Fruit fly (Drosophila melanogaster) whole organism, wandering third instar larva: ENCODE data around the gene xit.

ENCODE experiments used
- CG32264 ChIP-seq: fragments of 200-800 bp; sonication (Bioruptor generic); optimal IDR thresholded peaks from 2 replicates; lab custom pipeline; 2016; ENCODE audit warnings: missing biosample characterization, missing genetic modification characterization
- CG9705 ChIP-seq: fragments of 200-800 bp; sonication (Bioruptor generic); optimal IDR thresholded peaks from 2 replicates; lab custom pipeline; 2018; ENCODE audit warnings: missing biosample characterization, mild to moderate bottlenecking, missing genetic modification characterization
- CrebA ChIP-seq: fragments of 200-800 bp; sonication (Bioruptor generic); optimal IDR thresholded peaks from 2 replicates; lab custom pipeline; 2016; ENCODE audit warnings: missing biosample characterization, mild to moderate bottlenecking, missing genetic modification characterization, borderline replicate concordance
- Dfd ChIP-seq: fragments of >200 bp; optimal IDR thresholded peaks from 2 replicates; lab custom pipeline; 2017; ENCODE audit warnings: missing biosample characterization, missing genetic modification characterization
- Dif ChIP-seq: fragments of 200-275, 200-300 bp; sonication (Bioruptor generic); optimal IDR thresholded peaks from 2 replicates; lab custom pipeline; 2018; ENCODE audit warnings: missing biosample characterization, missing genetic modification characterization; ENCODE audit not compliant: partially characterized antibody
- HLH106 ChIP-seq: fragments of 200-800 bp; optimal IDR thresholded peaks from 3 replicates; lab custom pipeline; 2019; ENCODE audit warnings: missing biosample characterization, mild to moderate bottlenecking, missing genetic modification characterization, moderate library complexity
- Hnf4 ChIP-seq: fragments of 200-800 bp; sonication (Bioruptor generic); optimal IDR thresholded peaks from 2 replicates; lab custom pipeline; 2016; ENCODE audit warnings: missing biosample characterization, mild to moderate bottlenecking, missing genetic modification characterization
- Hr78 ChIP-seq: fragments of >200 bp; optimal IDR thresholded peaks from 2 replicates; lab custom pipeline; 2017; ENCODE audit warnings: missing biosample characterization, missing genetic modification characterization
- Hr83 ChIP-seq: fragments of 200-300 bp; sonication (Bioruptor generic); optimal IDR thresholded peaks from 2 replicates; lab custom pipeline; 2016; ENCODE audit warnings: missing biosample characterization, mild to moderate bottlenecking, missing genetic modification characterization, moderate library complexity; ENCODE audit not compliant: poor library complexity, severe bottlenecking
- Jra ChIP-seq: sonication (Bioruptor generic); optimal IDR thresholded peaks from 2 replicates; lab custom pipeline; 2016; ENCODE audit warnings: missing biosample characterization, missing genetic modification characterization
- OdsH ChIP-seq: fragments of 200-800 bp; sonication (Bioruptor generic); optimal IDR thresholded peaks from 2 replicates; lab custom pipeline; 2016; ENCODE audit warnings: missing biosample characterization, mild to moderate bottlenecking, missing genetic modification characterization
- Rel ChIP-seq, 2 experiments: fragments of 200-800 bp; sonication (Bioruptor generic) in 1 of 2; optimal IDR thresholded peaks; 2 replicates in 1 of 2; 3 replicates in 1 of 2; lab custom pipeline; 2016 to 2019; ENCODE audit warnings: mild to moderate bottlenecking in 2 of 2, missing biosample characterization in 2 of 2, missing genetic modification characterization in 2 of 2, moderate library complexity in 1 of 2
- Sp1 ChIP-seq: fragments of 200-800 bp; sonication (Bioruptor generic); optimal IDR thresholded peaks from 3 replicates; lab custom pipeline; 2019; ENCODE audit warnings: missing biosample characterization, mild to moderate bottlenecking, missing genetic modification characterization, moderate library complexity
- Vsx2 ChIP-seq: fragments of 200-300, 225-300 bp; sonication (Bioruptor generic); optimal IDR thresholded peaks from 2 replicates; lab custom pipeline; 2018; ENCODE audit warnings: missing biosample characterization, missing genetic modification characterization; ENCODE audit not compliant: partially characterized antibody
- br ChIP-seq: fragments of 200-800 bp; sonication (Bioruptor generic); optimal IDR thresholded peaks from 2 replicates; lab custom pipeline; 2016; ENCODE audit warnings: missing biosample characterization, missing genetic modification characterization
- brk ChIP-seq: fragments of 200-800 bp; sonication (Bioruptor generic); optimal IDR thresholded peaks from 2 replicates; lab custom pipeline; 2016; ENCODE audit warnings: missing biosample characterization, mild to moderate bottlenecking, missing genetic modification characterization
- dl ChIP-seq, 2 experiments: fragments of 175-275, 200-275 bp in 1 of 2; fragments of 200-275 bp in 1 of 2; sonication (Bioruptor generic); optimal IDR thresholded peaks; lab custom pipeline; 2018; ENCODE audit warnings: mild to moderate bottlenecking in 2 of 2, missing biosample characterization in 2 of 2, missing genetic modification characterization in 2 of 2, moderate library complexity in 2 of 2; ENCODE audit not compliant: partially characterized antibody in 2 of 2, insufficient read depth in 1 of 2
- dmrt93B ChIP-seq: fragments of 200-800 bp; sonication (Bioruptor generic); optimal IDR thresholded peaks from 2 replicates; lab custom pipeline; 2018; ENCODE audit warnings: missing biosample characterization, mild to moderate bottlenecking, missing genetic modification characterization
- dsf ChIP-seq: sonication (Bioruptor generic); optimal IDR thresholded peaks from 2 replicates; lab custom pipeline; 2016; ENCODE audit warnings: missing biosample characterization, missing genetic modification characterization, borderline replicate concordance
- ey ChIP-seq: fragments of 200-800 bp; sonication (Bioruptor generic); optimal IDR thresholded peaks from 2 replicates; lab custom pipeline; 2016; ENCODE audit warnings: missing biosample characterization, missing genetic modification characterization
- foxo ChIP-seq, 2 experiments: fragments of 200-800 bp; sonication (Bioruptor generic); optimal IDR thresholded peaks; 2 replicates in 1 of 2; 3 replicates in 1 of 2; lab custom pipeline; 2016 to 2017; ENCODE audit warnings: missing biosample characterization in 2 of 2, missing genetic modification characterization in 2 of 2
- fru ChIP-seq: fragments of 200-800 bp; sonication (Bioruptor generic); optimal IDR thresholded peaks from 3 replicates; lab custom pipeline; 2016; ENCODE audit warnings: missing biosample characterization, mild to moderate bottlenecking, missing genetic modification characterization
- h ChIP-seq: fragments of 200-800 bp; sonication (Bioruptor generic); optimal IDR thresholded peaks from 3 replicates; lab custom pipeline; 2016; ENCODE audit warnings: missing biosample characterization, mild to moderate bottlenecking, missing genetic modification characterization
- jim ChIP-seq: fragments of 175-275, 200-325 bp; sonication (Bioruptor generic); optimal IDR thresholded peaks from 2 replicates; lab custom pipeline; 2016; ENCODE audit warnings: missing biosample characterization, mild to moderate bottlenecking, missing genetic modification characterization
- lola ChIP-seq: fragments of >200 bp; optimal IDR thresholded peaks from 2 replicates; lab custom pipeline; 2017; ENCODE audit warnings: missing biosample characterization, missing genetic modification characterization
- pan ChIP-seq: fragments of >200 bp; optimal IDR thresholded peaks from 2 replicates; lab custom pipeline; 2017
- psq ChIP-seq: fragments of 200-800 bp; sonication (Bioruptor generic); optimal IDR thresholded peaks from 3 replicates; lab custom pipeline; 2017; ENCODE audit warnings: missing biosample characterization, mild to moderate bottlenecking, missing genetic modification characterization, moderate library complexity
- rgr ChIP-seq: fragments of 200-800 bp; sonication (Bioruptor generic); optimal IDR thresholded peaks from 3 replicates; lab custom pipeline; 2016; ENCODE audit warnings: missing biosample characterization, mild to moderate bottlenecking, missing genetic modification characterization
- sage ChIP-seq: fragments of 200-800 bp; sonication (Bioruptor generic); optimal IDR thresholded peaks from 2 replicates; lab custom pipeline; 2016; ENCODE audit warnings: missing biosample characterization, mild to moderate bottlenecking, missing genetic modification characterization
- sv ChIP-seq: fragments of 200-800 bp; sonication (Bioruptor generic); optimal IDR thresholded peaks from 3 replicates; lab custom pipeline; 2016; ENCODE audit warnings: missing biosample characterization, missing genetic modification characterization
- tai ChIP-seq: sonication (Bioruptor generic); optimal IDR thresholded peaks from 2 replicates; lab custom pipeline; 2016; ENCODE audit warnings: missing biosample characterization, missing genetic modification characterization
- usp ChIP-seq: fragments of >200 bp; optimal IDR thresholded peaks from 2 replicates; lab custom pipeline; 2017; ENCODE audit warnings: missing biosample characterization, missing genetic modification characterization
- woc ChIP-seq: sonication (Bioruptor generic); optimal IDR thresholded peaks from 2 replicates; lab custom pipeline; 2016; ENCODE audit warnings: missing biosample characterization, mild to moderate bottlenecking, missing genetic modification characterization

Gene xit

dm6 chrX:6856332-6856995 is 35.6 kb downstream of the xit start:
- TF ChIP-seq CG9705 (GFP tag; lab: Kevin White, UChicago) (peak; percentile 40), Dfd (GFP tag; lab: Kevin White, UChicago) (no peak), brk (GFP tag; lab: Kevin White, UChicago) (no peak), jim (GFP tag; lab: Kevin White, UChicago) (no peak), psq (GFP tag; lab: Kevin White, UChicago) (peak; percentile 25), woc (GFP tag; lab: Kevin White, UChicago) (peak; percentile 11), usp (GFP tag; lab: Kevin White, UChicago) (no peak), Sp1 (peak; percentile 62), OdsH (GFP tag; lab: Kevin White, UChicago) (peak; percentile 25), br (GFP tag; lab: Kevin White, UChicago) (peak; percentile 29), HLH106 (tag; lab: Kevin White, UChicago) (peak; percentile 71), fru (GFP tag; lab: Kevin White, UChicago) (peak; percentile 48), ey (peak; percentile 54), rgr (GFP tag; lab: Kevin White, UChicago) (peak; percentile 38), Dif (GFP tag; lab: Kevin White, UChicago) (no peak), lola (no peak), Vsx2 (GFP tag; lab: Kevin White, UChicago) (no peak), CG32264 (GFP tag; lab: Kevin White, UChicago) (peak; percentile 15), Hnf4 (peak; percentile 30), h (GFP tag; lab: Kevin White, UChicago) (peak; percentile 52), CrebA (no peak), dmrt93B (peak; percentile 31), foxo (GFP tag; optimal IDR thresholded peaks at IDR 0.05; lab: Kevin White, UChicago) (peak in 1 of 2 experiments; percentile 61), Rel (GFP tag; optimal IDR thresholded peaks at IDR 0.05; lab: Kevin White, UChicago) (no peak), Rel (tag; optimal IDR thresholded peaks at IDR 0.05; lab: Kevin White, UChicago) (peak; percentile 6)

dm6 chrX:6857269-6857668 is 36.5 kb downstream of the xit start:
- TF ChIP-seq tai, result no peak
- no peak for TF ChIP-seq pan
- TF ChIP-seq brk (GFP tag; lab: Kevin White, UChicago), result no peak
- no peak for TF ChIP-seq h (GFP tag; lab: Kevin White, UChicago)

- TF ChIP-seq brk (GFP tag; lab: Kevin White, UChicago) (no peak), dsf (GFP tag; lab: Kevin White, UChicago) (no peak), CrebA (no peak), sv (GFP tag; lab: Kevin White, UChicago) (no peak), tai (no peak), dl (GFP tag; optimal IDR thresholded peaks at IDR 0.05; lab: Kevin White, UChicago; ENCODE audit: insufficient read depth in 1 of 2, partially characterized antibody in 2 of 2) (no peak), Jra (GFP tag; lab: Kevin White, UChicago) (no peak), CG9705 (GFP tag; lab: Kevin White, UChicago) (no peak), pan (no peak), rgr (GFP tag; lab: Kevin White, UChicago) (no peak), Dif (GFP tag; lab: Kevin White, UChicago) (no peak), CG32264 (GFP tag; lab: Kevin White, UChicago) (no peak), usp (GFP tag; lab: Kevin White, UChicago) (no peak), Dfd (GFP tag; lab: Kevin White, UChicago) (no peak), Hr83 (GFP tag; lab: Kevin White, UChicago) (no peak), Hr78 (GFP tag; lab: Kevin White, UChicago) (no peak), h (GFP tag; lab: Kevin White, UChicago) (no peak), sage (GFP tag; lab: Kevin White, UChicago) (no peak), Vsx2 (GFP tag; lab: Kevin White, UChicago) (no peak), ey (no peak)
These were observed 36.9 kb downstream of the xit start for dm6 chrX:6857693-6858092.
